Fruit fly (Drosophila melanogaster) S2 (cell line): ENCODE measurements around the gene CNMa.

Experiments
- CG8478 ChIP-seq: fragments of >200 bp; optimal IDR thresholded peaks from 2 replicates; lab custom pipeline; 2018
- CTCF ChIP-seq, 2 experiments: fragments of >200 bp; optimal IDR thresholded peaks; 2 replicates each; lab custom pipeline; 2018

Gene CNMa

DNA sequence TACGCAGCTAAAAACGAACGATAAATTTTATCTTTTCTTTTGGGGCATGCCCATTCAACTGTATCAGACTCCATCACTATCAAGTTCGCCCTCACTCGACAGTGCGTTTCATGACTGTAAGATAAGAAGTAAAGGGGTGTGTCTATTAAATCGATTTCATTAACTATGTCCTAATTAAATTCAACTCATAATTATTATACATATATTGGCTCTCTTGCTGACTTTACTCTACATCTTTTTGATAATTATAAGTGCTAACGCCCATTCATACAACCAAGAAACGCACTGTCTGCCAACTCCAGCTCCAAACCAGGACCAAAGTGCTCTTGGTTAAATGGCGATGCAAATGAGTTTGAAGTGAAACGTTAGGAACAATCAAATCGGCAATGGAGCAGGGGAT lies 13.4 kb upstream of the CNMa start:
- no peak for TF ChIP-seq CG8478 (lab: Kevin White, UChicago)
- no peak for TF ChIP-seq CTCF (optimal IDR thresholded peaks at IDR 0.05; lab: Kevin White, UChicago)

dm6 chr3L:1866021-1866811 lies 10.8 kb upstream of the CNMa start:
- TF ChIP-seq CTCF (optimal IDR thresholded peaks at IDR 0.05; lab: Kevin White, UChicago) = no peak
- no peak for TF ChIP-seq CG8478 (lab: Kevin White, UChicago)

dm6 chr3L:1865121-1865727 lies 9.8 kb upstream of the CNMa start, which contains the start of the genes HBS1 and CG12025:
Gene HBS1 (minus strand): TSS chr3L:1865240.
Gene CG12025 (plus strand): TSS chr3L:1865430.
- TF ChIP-seq CTCF (optimal IDR thresholded peaks at IDR 0.05; lab: Kevin White, UChicago) (no peak), CG8478 (lab: Kevin White, UChicago) (no peak)

DNA sequence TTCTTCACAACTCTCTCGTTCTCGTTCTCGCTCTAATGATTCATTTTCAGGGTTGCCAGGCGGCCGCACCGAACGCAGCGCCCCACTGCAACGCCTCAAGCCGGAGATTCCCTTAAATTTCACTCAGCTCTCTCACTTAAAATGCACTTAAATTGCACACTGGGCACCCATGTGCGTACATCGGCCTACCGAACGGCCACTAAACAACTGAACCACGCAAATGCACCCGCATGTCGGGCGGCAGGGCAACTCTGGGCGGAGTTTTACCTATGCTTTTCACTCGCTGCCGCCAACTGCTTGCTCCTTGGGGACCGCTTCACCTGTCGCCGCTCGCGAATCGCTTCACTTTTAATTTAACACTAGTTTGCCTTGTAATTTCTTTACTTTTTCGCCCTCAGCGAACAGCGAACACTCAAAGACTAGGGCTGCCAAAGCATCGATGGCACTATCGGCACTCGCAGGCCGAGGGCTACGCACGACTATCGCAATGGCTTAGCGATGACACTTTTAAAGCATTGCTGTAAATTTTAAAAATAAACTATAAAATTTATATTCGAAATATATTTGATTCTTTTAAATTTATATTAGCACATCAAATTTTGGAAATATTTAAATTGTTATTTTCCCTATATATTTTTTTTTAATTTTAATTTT lies 6.5 kb upstream of the CNMa start, which contains the start of gene Rap1:
Gene Rap1, minus strand, starts transcription at position 446 of the 654 bp plus-strand sequence.
- no peak for TF ChIP-seq CG8478 (lab: Kevin White, UChicago)
- no peak for TF ChIP-seq CTCF (optimal IDR thresholded peaks at IDR 0.05; lab: Kevin White, UChicago)

dm6 chr3L:1861400-1861793 lies 6.0 kb upstream of the CNMa start:
- no peak for TF ChIP-seq CTCF (optimal IDR thresholded peaks at IDR 0.05; lab: Kevin White, UChicago)
- TF ChIP-seq CG8478 (lab: Kevin White, UChicago) = no peak

DNA sequence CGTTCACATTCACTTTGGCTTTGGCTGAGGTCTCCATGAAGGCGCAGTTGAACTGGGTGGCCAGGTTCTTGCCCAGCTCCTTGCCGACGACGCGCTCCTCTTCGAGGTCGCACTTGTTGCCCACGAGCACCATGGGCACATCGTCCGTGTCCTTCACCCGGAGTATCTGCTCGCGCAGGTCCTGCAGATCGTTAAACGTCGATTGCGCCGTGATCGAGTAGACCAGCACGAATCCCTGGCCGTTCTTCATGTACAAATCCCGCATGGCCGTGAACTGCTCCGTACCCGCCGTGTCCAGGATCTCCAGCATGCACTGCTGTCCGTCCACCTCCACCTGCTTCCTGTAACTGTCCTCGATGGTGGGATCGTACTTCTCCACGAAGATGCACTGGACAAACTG lies 5.4 kb upstream of the CNMa start:
- TF ChIP-seq CG8478 (lab: Kevin White, UChicago) = no peak
- no peak for TF ChIP-seq CTCF (optimal IDR thresholded peaks at IDR 0.05; lab: Kevin White, UChicago)

DNA sequence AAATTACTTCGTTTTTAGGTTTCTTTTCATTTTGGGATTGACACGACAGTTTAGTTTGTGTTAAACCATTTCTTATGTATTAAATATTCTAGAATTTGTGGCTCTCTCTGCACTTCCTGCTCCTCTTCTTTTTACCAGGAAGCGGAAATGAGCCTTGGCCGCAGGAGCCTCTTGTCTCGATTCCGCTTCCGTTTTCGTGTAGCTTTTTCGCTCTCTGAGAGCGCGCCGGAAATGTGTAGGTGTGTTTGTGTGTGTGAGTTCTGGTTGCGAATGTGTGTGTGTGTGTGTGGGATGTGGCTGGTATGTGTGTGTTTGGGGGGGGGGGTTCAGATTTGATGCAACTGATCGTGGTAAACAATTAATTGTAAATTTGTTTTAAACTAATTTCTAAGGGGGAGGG lies 4.2 kb upstream of the CNMa start:
- TF ChIP-seq CG8478 (lab: Kevin White, UChicago) = no peak
- TF ChIP-seq CTCF (optimal IDR thresholded peaks at IDR 0.05; lab: Kevin White, UChicago) = no peak

DNA sequence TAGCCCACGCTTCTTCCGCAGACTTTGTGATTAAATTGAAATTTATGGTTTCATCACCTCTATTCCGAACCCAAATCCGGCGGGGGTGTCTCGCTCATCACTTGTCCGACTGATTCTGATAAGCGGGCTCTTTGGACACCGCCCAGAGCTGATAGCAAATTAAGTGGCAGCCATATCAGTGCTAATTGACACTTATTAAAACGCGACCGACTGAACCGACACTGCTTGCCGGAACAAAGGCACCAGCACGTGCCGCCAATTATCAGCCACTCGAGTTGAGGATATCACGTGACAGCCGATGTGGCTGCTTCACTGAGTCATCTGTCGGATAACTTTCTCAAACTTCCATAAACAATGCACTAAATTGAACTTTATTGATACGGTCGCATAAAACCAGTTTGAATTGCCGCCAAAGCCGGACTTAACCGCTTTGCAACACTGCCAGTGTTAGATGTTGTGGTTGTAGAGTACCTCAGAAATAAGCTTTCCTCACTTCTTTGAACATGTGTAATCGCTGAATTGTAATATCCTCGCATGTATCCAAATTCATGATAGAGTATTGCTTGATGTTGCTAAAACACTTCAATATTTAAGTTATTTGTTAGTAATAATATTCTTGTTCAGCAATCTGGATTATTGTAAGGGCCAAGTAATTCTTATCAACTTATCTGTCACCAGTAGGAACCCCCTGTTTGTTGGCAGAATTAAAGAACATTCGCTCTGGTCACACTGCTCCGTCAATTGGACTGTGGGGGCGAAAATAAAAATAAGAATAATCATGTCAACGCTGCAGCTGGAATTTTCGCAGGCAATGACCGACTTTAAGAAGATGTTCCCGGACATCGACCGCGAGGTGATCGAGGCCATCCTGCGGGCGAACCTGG lies 1.3 kb upstream of the CNMa start, which contains the start of gene CG12024:
Gene CG12024, plus strand, starts transcription at position 699 of the 884 bp plus-strand sequence.
- TF ChIP-seq CG8478 (lab: Kevin White, UChicago) = no peak
- no peak for TF ChIP-seq CTCF (optimal IDR thresholded peaks at IDR 0.05; lab: Kevin White, UChicago)

- TF ChIP-seq CTCF (optimal IDR thresholded peaks at IDR 0.05; lab: Kevin White, UChicago) = no peak
- no peak for TF ChIP-seq CG8478 (lab: Kevin White, UChicago)
These were observed 2.1 kb downstream of the CNMa start for dm6 chr3L:1853277-1853676.

DNA sequence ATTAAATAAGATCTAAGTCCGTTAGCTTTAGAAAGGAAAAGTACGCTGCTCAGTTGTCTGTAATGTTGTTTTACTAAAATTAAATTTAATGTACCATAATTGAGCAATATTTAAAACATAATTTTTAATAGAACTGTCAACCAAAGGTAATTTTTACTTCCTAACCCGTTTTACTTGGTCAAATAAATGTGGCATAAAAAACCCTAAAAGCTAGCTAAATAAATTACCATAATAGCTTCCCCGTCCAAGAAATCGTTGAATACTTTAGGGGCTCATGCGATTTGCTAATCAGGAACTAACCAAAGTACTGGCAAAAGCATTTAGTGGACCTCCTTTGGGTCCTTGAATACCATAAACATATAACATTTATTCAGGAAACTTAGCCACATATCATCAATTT lies 4.9 kb downstream of the CNMa start:
- TF ChIP-seq CTCF (optimal IDR thresholded peaks at IDR 0.05; lab: Kevin White, UChicago) = no peak
- no peak for TF ChIP-seq CG8478 (lab: Kevin White, UChicago)

DNA sequence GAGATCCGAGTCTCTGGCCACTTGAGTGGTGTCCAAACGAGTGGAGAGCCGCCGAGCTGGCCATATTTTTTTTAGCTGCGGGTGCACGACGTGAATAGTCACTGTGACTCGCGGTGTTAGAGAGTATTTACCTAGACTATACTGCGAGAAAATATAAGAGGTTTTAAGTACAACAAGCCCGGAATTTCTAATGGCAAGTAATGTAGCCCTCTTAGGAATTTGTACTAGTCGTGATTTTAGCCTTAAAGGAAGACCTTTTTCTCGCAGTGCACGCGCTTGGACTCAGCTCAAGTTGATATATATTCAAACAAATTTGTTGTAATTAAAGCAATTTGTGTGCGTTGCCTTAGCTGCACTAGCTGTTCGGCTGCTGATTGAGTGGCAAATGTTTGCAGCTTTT lies 10.8 kb downstream of the CNMa start:
- TF ChIP-seq CTCF (optimal IDR thresholded peaks at IDR 0.05; lab: Kevin White, UChicago) = no peak
- TF ChIP-seq CG8478 (lab: Kevin White, UChicago) = no peak

DNA sequence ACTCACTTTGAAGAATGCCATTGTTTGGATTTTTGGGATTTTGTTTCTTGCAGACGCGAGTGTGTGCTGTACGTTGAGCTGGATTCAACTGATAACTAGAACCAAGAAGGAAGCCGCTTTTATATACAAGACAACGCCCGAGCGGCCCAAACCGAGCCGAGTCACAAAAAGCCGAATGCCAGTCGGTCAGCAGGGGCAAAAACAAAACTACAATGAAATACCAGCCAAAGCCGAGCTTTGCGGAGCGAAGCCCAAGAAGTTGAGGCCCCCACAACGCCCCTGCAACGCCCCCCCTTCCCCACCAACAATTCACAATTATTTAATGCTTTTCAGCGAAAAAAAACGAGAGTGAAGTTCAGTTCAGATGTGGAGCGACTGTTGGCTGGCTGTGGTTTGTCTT lies 13.4 kb downstream of the CNMa start, which contains the start of gene Cpr62Bc:
Gene Cpr62Bc, minus strand, starts transcription at position 101 of the 400 bp plus-strand sequence.
- no peak for TF ChIP-seq CTCF (optimal IDR thresholded peaks at IDR 0.05; lab: Kevin White, UChicago)
- no peak for TF ChIP-seq CG8478 (lab: Kevin White, UChicago)

DNA sequence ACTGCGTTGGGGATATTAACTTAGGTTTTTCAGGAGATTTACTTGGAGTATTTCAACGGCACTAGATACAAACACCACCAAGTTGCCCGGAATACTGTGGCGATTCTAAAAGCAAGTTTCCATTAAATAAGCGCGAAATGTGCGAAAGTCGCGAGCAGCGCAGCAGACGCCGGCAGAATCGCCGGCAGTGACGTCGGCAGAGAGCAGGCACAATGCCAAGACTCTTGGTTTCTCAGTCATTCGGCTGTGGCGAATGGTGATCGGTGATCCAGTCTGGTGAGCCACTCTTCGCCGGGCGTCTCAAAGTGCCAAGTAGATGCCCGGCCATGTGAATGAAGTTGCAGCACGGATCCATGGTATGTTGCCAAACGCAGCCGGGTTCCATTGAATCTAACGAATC lies 20.3 kb downstream of the CNMa start, which contains the start of gene Cpr62Bb:
Gene Cpr62Bb, minus strand, starts transcription at position 101 of the 400 bp plus-strand sequence.
- TF ChIP-seq CTCF (optimal IDR thresholded peaks at IDR 0.05; lab: Kevin White, UChicago) = no peak
- TF ChIP-seq CG8478 (lab: Kevin White, UChicago) = no peak
